Fruit fly (Drosophila melanogaster) whole organism, embryonic: ENCODE measurements around the gene CG34327.

Experiments used
- Adf1 ChIP-seq: fragments of 200-800 bp; sonication (Bioruptor generic); IDR thresholded peaks from 2 replicates; pipeline ENCODE4 v1.3.6; 2022; ENCODE audit warnings: missing biosample characterization, missing genetic modification characterization
- CG10654 ChIP-seq: fragments of 200-800 bp; sonication (Bioruptor generic); optimal IDR thresholded peaks from 2 replicates; lab custom pipeline; 2016; ENCODE audit warnings: missing biosample characterization, missing genetic modification characterization
- CG12155 ChIP-seq: fragments of 200-800 bp; sonication (Bioruptor generic); optimal IDR thresholded peaks from 3 replicates; lab custom pipeline; 2016; ENCODE audit warnings: missing biosample characterization, missing genetic modification characterization
- CG13296 ChIP-seq: fragments of 200-800 bp; sonication (Bioruptor generic); optimal IDR thresholded peaks from 3 replicates; lab custom pipeline; 2018; ENCODE audit warnings: missing biosample characterization, mild to moderate bottlenecking, missing genetic modification characterization
- CG14014 ChIP-seq: fragments of 200-800 bp; sonication (Bioruptor generic); IDR thresholded peaks from 2 replicates; pipeline ENCODE4 v1.3.6; 2022; ENCODE audit warnings: missing biosample characterization, missing genetic modification characterization
- CG14860 ChIP-seq: fragments of 200-800 bp; sonication (Bioruptor generic); IDR thresholded peaks from 3 replicates; pipeline ENCODE4 v1.3.6; 2022; ENCODE audit warnings: missing biosample characterization, missing genetic modification characterization; ENCODE audit not compliant: partially characterized antibody
- CG15269 ChIP-seq: fragments of 200-800 bp; sonication (Bioruptor generic); optimal IDR thresholded peaks from 2 replicates; lab custom pipeline; 2018; ENCODE audit warnings: missing biosample characterization, mild to moderate bottlenecking, missing genetic modification characterization, moderate library complexity
- CG17186 ChIP-seq: fragments of 200-800 bp; sonication (Bioruptor generic); optimal IDR thresholded peaks from 3 replicates; lab custom pipeline; 2017; ENCODE audit warnings: missing biosample characterization, missing genetic modification reagents, missing genetic modification characterization
- CG17802 ChIP-seq: fragments of 200-800 bp; sonication (Bioruptor generic); optimal IDR thresholded peaks from 2 replicates; lab custom pipeline; 2018; ENCODE audit warnings: missing biosample characterization, mild to moderate bottlenecking, missing genetic modification characterization, moderate library complexity
- CG1832 ChIP-seq: fragments of 200-800 bp; sonication (Bioruptor generic); optimal IDR thresholded peaks from 2 replicates; lab custom pipeline; 2017; ENCODE audit warnings: missing biosample characterization, mild to moderate bottlenecking, missing genetic modification characterization, inconsistent platforms
- CG2678 ChIP-seq: fragments of 200-800 bp; sonication (Bioruptor generic); optimal IDR thresholded peaks from 3 replicates; lab custom pipeline; 2019; ENCODE audit warnings: missing biosample characterization, mild to moderate bottlenecking, missing genetic modification characterization, moderate library complexity
- CG2712 ChIP-seq: fragments of 200-800 bp; optimal IDR thresholded peaks from 3 replicates; lab custom pipeline; 2019; ENCODE audit warnings: missing biosample characterization, mild to moderate bottlenecking, missing genetic modification characterization, moderate library complexity
- CG2889 ChIP-seq: fragments of 200-800 bp; sonication (Bioruptor generic); IDR thresholded peaks from 3 replicates; pipeline ENCODE4 v1.3.6; 2022; ENCODE audit warnings: missing biosample characterization, missing genetic modification characterization
- CG32532 ChIP-seq: fragments of 200-800 bp; sonication (Bioruptor generic); IDR thresholded peaks from 2 replicates; pipeline ENCODE4 v1.3.6; 2022; ENCODE audit warnings: missing biosample characterization, missing genetic modification characterization
- CG3995 ChIP-seq: fragments of 200-800 bp; sonication (Bioruptor generic); optimal IDR thresholded peaks from 3 replicates; lab custom pipeline; 2016; ENCODE audit warnings: missing biosample characterization, missing genetic modification characterization
- CG4424 ChIP-seq: fragments of 200-800 bp; sonication (Bioruptor generic); optimal IDR thresholded peaks from 3 replicates; lab custom pipeline; 2016; ENCODE audit warnings: missing biosample characterization, missing genetic modification characterization
- CG4730 ChIP-seq: fragments of 200-800 bp; sonication (Bioruptor generic); IDR thresholded peaks from 2 replicates; pipeline ENCODE4 v1.3.6; 2022; ENCODE audit warnings: missing biosample characterization, missing genetic modification characterization
- CG6254 ChIP-seq: fragments of 200-800 bp; sonication (Bioruptor generic); optimal IDR thresholded peaks from 3 replicates; lab custom pipeline; 2017; ENCODE audit warnings: mild to moderate bottlenecking, missing biosample characterization, missing genetic modification reagents, missing genetic modification characterization
- CG7556 ChIP-seq: fragments of 200-800 bp; sonication (Bioruptor generic); optimal IDR thresholded peaks from 2 replicates; lab custom pipeline; 2017; ENCODE audit warnings: missing biosample characterization, mild to moderate bottlenecking, missing genetic modification characterization
- CG7745 ChIP-seq: fragments of 200-800 bp; sonication (Bioruptor generic); optimal IDR thresholded peaks from 2 replicates; lab custom pipeline; 2018; ENCODE audit warnings: missing biosample characterization, mild to moderate bottlenecking, missing genetic modification characterization, moderate library complexity
- CG7786 ChIP-seq: fragments of 200-800 bp; sonication (Bioruptor generic); optimal IDR thresholded peaks from 2 replicates; lab custom pipeline; 2016; ENCODE audit warnings: missing biosample characterization, missing genetic modification characterization
- CG8359 ChIP-seq: fragments of 200-800 bp; sonication (Bioruptor generic); optimal IDR thresholded peaks from 2 replicates; lab custom pipeline; 2017; ENCODE audit warnings: missing biosample characterization, mild to moderate bottlenecking, missing genetic modification characterization, borderline replicate concordance
- CG8924 ChIP-seq: fragments of 200-800 bp; optimal IDR thresholded peaks from 3 replicates; lab custom pipeline; 2019; ENCODE audit warnings: missing biosample characterization, mild to moderate bottlenecking, missing genetic modification characterization, moderate library complexity
- CrebB ChIP-seq: fragments of 200-800 bp; sonication (Bioruptor generic); optimal IDR thresholded peaks from 3 replicates; lab custom pipeline; 2018; ENCODE audit warnings: missing biosample characterization, mild to moderate bottlenecking, missing genetic modification characterization
- Dad ChIP-seq: fragments of 200-800 bp; sonication (Bioruptor generic); optimal IDR thresholded peaks from 3 replicates; lab custom pipeline; 2016; ENCODE audit warnings: missing biosample characterization, missing genetic modification characterization
- Dek ChIP-seq: fragments of 200-800 bp; sonication (Bioruptor generic); optimal IDR thresholded peaks from 3 replicates; lab custom pipeline; 2019; ENCODE audit warnings: missing biosample characterization, mild to moderate bottlenecking, missing genetic modification characterization, moderate library complexity
- Dip3 ChIP-seq: fragments of 200-800 bp; sonication (Bioruptor generic); optimal IDR thresholded peaks from 3 replicates; lab custom pipeline; 2016; ENCODE audit warnings: missing biosample characterization, missing genetic modification characterization
- H2.0 ChIP-seq: fragments of 200-800 bp; sonication (Bioruptor generic); IDR thresholded peaks from 2 replicates; pipeline ENCODE4 v1.3.6; 2022; ENCODE audit warnings: missing biosample characterization, missing genetic modification characterization
- HLH54F ChIP-seq: fragments of 200-800 bp; sonication (Bioruptor generic); optimal IDR thresholded peaks from 3 replicates; lab custom pipeline; 2016; ENCODE audit warnings: missing biosample characterization, missing genetic modification characterization
- Hmx ChIP-seq: fragments of 200-800 bp; sonication (Bioruptor generic); optimal IDR thresholded peaks from 2 replicates; lab custom pipeline; 2016; ENCODE audit warnings: missing biosample characterization, missing genetic modification characterization
- Hr39 ChIP-seq: fragments of >200 bp; optimal IDR thresholded peaks from 2 replicates; lab custom pipeline; 2017
- MESR4 ChIP-seq: fragments of 200-800 bp; sonication (Bioruptor generic); optimal IDR thresholded peaks from 2 replicates; lab custom pipeline; 2018; ENCODE audit warnings: missing biosample characterization, mild to moderate bottlenecking, missing genetic modification characterization, moderate library complexity
- MTF-1 ChIP-seq: fragments of 200-800 bp; sonication (Bioruptor generic); optimal IDR thresholded peaks from 2 replicates; lab custom pipeline; 2018; ENCODE audit warnings: missing biosample characterization, mild to moderate bottlenecking, missing genetic modification characterization, borderline replicate concordance
- Meics ChIP-seq: fragments of 200-800 bp; sonication (Bioruptor generic); optimal IDR thresholded peaks from 2 replicates; lab custom pipeline; 2017; ENCODE audit warnings: missing biosample characterization, mild to moderate bottlenecking, missing genetic modification characterization
- Nf-YA ChIP-seq: fragments of 200-800 bp; sonication (Bioruptor generic); IDR thresholded peaks from 2 replicates; pipeline ENCODE4 v1.3.6; 2022; ENCODE audit warnings: missing biosample characterization, missing genetic modification characterization
- Ptx1 ChIP-seq: fragments of 200-800 bp; sonication (Bioruptor generic); IDR thresholded peaks from 2 replicates; pipeline ENCODE4 v1.3.6; 2022; ENCODE audit warnings: missing biosample characterization, missing genetic modification characterization
- Six4 ChIP-seq: fragments of 200-800 bp; sonication (Bioruptor generic); optimal IDR thresholded peaks from 2 replicates; lab custom pipeline; 2016; ENCODE audit warnings: missing biosample characterization, missing genetic modification characterization
- Spps ChIP-seq: fragments of 200-800 bp; sonication (Bioruptor generic); optimal IDR thresholded peaks from 2 replicates; lab custom pipeline; 2018; ENCODE audit warnings: missing biosample characterization, mild to moderate bottlenecking, missing genetic modification characterization
- Ssrp ChIP-seq: fragments of 200-800 bp; sonication (Bioruptor generic); optimal IDR thresholded peaks from 2 replicates; lab custom pipeline; 2018; ENCODE audit warnings: missing biosample characterization, mild to moderate bottlenecking, missing genetic modification characterization, moderate library complexity
- Xbp1 ChIP-seq: fragments of 200-800 bp; sonication (Bioruptor generic); optimal IDR thresholded peaks from 3 replicates; lab custom pipeline; 2016; ENCODE audit warnings: missing biosample characterization, mild to moderate bottlenecking, missing genetic modification characterization
- bsh ChIP-seq, 2 experiments: fragments of 200-800 bp; sonication (Bioruptor generic); optimal IDR thresholded peaks; 2 replicates each; lab custom pipeline; 2017 to 2018; ENCODE audit warnings: mild to moderate bottlenecking in 2 of 2, missing biosample characterization in 2 of 2, missing genetic modification characterization in 2 of 2, moderate library complexity in 1 of 2
- crc ChIP-seq: fragments of 200-800 bp; sonication (Bioruptor generic); optimal IDR thresholded peaks from 2 replicates; lab custom pipeline; 2016; ENCODE audit warnings: missing biosample characterization, missing genetic modification characterization
- fd102C ChIP-seq: fragments of 200-800 bp; sonication (Bioruptor generic); optimal IDR thresholded peaks from 2 replicates; lab custom pipeline; 2018; ENCODE audit warnings: missing biosample characterization, mild to moderate bottlenecking, missing genetic modification characterization, moderate library complexity
- klu ChIP-seq: fragments of 200-800 bp; sonication (Bioruptor generic); IDR thresholded peaks from 2 replicates; pipeline ENCODE4 v1.3.6; 2022; ENCODE audit warnings: missing biosample characterization, missing genetic modification characterization
- knrl ChIP-seq: fragments of 200-800 bp; sonication (Bioruptor generic); IDR thresholded peaks from 3 replicates; pipeline ENCODE4 v1.3.6; 2022; ENCODE audit warnings: missing biosample characterization, missing genetic modification characterization; ENCODE audit not compliant: partially characterized antibody
- prd ChIP-seq, 3 experiments: fragments of >200 bp in 2 of 3; fragments of 200-800 bp in 1 of 3; sonication (Bioruptor generic) in 1 of 3; optimal IDR thresholded peaks in 2 of 3; IDR thresholded peaks in 1 of 3; 2 replicates in 2 of 3; 3 replicates in 1 of 3; pipeline versions ENCODE4 v1.3.6 to Lab custom; 2017 to 2022; ENCODE audit warnings: missing biosample characterization in 1 of 3, missing genetic modification characterization in 1 of 3
- ssp ChIP-seq: fragments of 200-800 bp; sonication (Bioruptor generic); IDR thresholded peaks from 2 replicates; pipeline ENCODE4 v1.3.6; 2022; ENCODE audit warnings: missing biosample characterization, missing genetic modification characterization
- stc ChIP-seq: fragments of 200-800 bp; sonication (Bioruptor generic); IDR thresholded peaks from 2 replicates; pipeline ENCODE4 v1.3.6; 2022; ENCODE audit warnings: missing biosample characterization, missing genetic modification characterization
- sug ChIP-seq: fragments of 200-800 bp; optimal IDR thresholded peaks from 2 replicates; lab custom pipeline; 2019; ENCODE audit warnings: missing biosample characterization, mild to moderate bottlenecking, missing genetic modification characterization, moderate library complexity
- zen2 ChIP-seq: fragments of 200-800 bp; sonication (Bioruptor generic); IDR thresholded peaks from 3 replicates; pipeline ENCODE4 v1.3.6; 2022; ENCODE audit warnings: missing biosample characterization, missing genetic modification characterization; ENCODE audit not compliant: partially characterized antibody
- zfh2 ChIP-seq: fragments of 200-800 bp; sonication (Bioruptor generic); optimal IDR thresholded peaks from 2 replicates; lab custom pipeline; 2016; ENCODE audit warnings: missing biosample characterization, missing genetic modification characterization

CG34327 gene

DNA sequence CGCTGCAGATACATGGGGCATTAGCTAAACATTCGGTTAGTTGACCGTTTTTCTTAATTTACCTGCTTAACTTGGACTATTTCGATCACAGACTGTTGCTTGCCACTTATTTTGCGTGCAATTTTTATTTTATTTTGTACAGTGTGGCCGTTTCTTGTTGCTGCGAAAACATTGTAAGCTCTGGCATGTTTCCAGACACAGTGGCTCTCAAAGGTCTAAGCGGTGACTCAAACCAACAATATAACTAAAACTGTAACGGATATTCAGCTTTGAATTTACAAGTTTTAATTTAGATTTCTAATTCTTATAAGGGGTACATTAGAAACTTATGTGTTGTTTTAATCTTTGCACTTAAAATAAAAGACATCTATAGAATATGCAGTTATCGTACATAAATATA is 25.7 kb upstream of the CG34327 start, which contains the start of gene CG8675 (continued):
- no peak for TF ChIP-seq CG32532
- TF ChIP-seq CG12155 (GFP tag; lab: Kevin White, UChicago) = no peak
- no peak for TF ChIP-seq Xbp1 (GFP tag; lab: Kevin White, UChicago)
- TF ChIP-seq prd (optimal IDR thresholded peaks at IDR 0.05; lab: Kevin White, UChicago) = no peak
- TF ChIP-seq prd (GFP tag; IDR thresholded peaks at IDR 0.05; lab: Robert Waterston, UW) = no peak
- no peak for TF ChIP-seq Six4
- TF ChIP-seq CG14014 = no peak
- no peak for TF ChIP-seq Dip3
- TF ChIP-seq bsh (GFP tag; optimal IDR thresholded peaks at IDR 0.05; lab: Kevin White, UChicago) = no peak
- no peak for TF ChIP-seq CrebB (tag; lab: Kevin White, UChicago)
- no peak for TF ChIP-seq fd102C
- TF ChIP-seq CG15269 (tag; lab: Kevin White, UChicago) = no peak
- TF ChIP-seq CG10654 (GFP tag; lab: Kevin White, UChicago) = no peak
- peak; percentile 52 for TF ChIP-seq MESR4 (GFP tag; lab: Kevin White, UChicago)
- no peak for TF ChIP-seq Adf1 (GFP tag; lab: Robert Waterston, UW)
- TF ChIP-seq Hmx (GFP tag; lab: Kevin White, UChicago) = no peak
- no peak for TF ChIP-seq Nf-YA
- TF ChIP-seq Ssrp (tag; lab: Kevin White, UChicago) = no peak
- no peak for TF ChIP-seq Meics (GFP tag; lab: Kevin White, UChicago)
- no peak for TF ChIP-seq CG8924 (tag; lab: Kevin White, UChicago)
- no peak for TF ChIP-seq H2.0 (GFP tag; lab: Robert Waterston, UW)
- TF ChIP-seq zen2 (GFP tag; lab: Robert Waterston, UW) = no peak
- no peak for TF ChIP-seq CG4730
- no peak for TF ChIP-seq zfh2 (GFP tag; lab: Kevin White, UChicago)
- TF ChIP-seq MTF-1 (GFP tag; lab: Kevin White, UChicago) = no peak
- TF ChIP-seq CG14860 (GFP tag; lab: Robert Waterston, UW) = no peak
- no peak for TF ChIP-seq CG7745 (tag; lab: Kevin White, UChicago)
- TF ChIP-seq CG17186 (GFP tag; lab: Kevin White, UChicago) = peak; percentile 17
- TF ChIP-seq Hr39 (lab: Kevin White, UChicago) = no peak
- TF ChIP-seq CG2712 (tag; lab: Kevin White, UChicago) = peak; percentile 16
- TF ChIP-seq klu = no peak
- TF ChIP-seq Spps (tag; lab: Kevin White, UChicago) = no peak
- no peak for TF ChIP-seq CG7556 (GFP tag; lab: Kevin White, UChicago)
- TF ChIP-seq ssp (GFP tag; lab: Robert Waterston, UW) = no peak
- TF ChIP-seq HLH54F (GFP tag; lab: Kevin White, UChicago) = no peak
- TF ChIP-seq CG2678 (tag; lab: Kevin White, UChicago) = no peak
- no peak for TF ChIP-seq CG2889 (GFP tag; lab: Robert Waterston, UW)
- TF ChIP-seq CG7786 (GFP tag; lab: Kevin White, UChicago) = no peak
- no peak for TF ChIP-seq CG13296 (GFP tag; lab: Kevin White, UChicago)
- no peak for TF ChIP-seq stc
- TF ChIP-seq Ptx1 (GFP tag; lab: Robert Waterston, UW) = no peak
- no peak for TF ChIP-seq CG8359 (GFP tag; lab: Kevin White, UChicago)
- no peak for TF ChIP-seq CG4424 (GFP tag; lab: Kevin White, UChicago)
- no peak for TF ChIP-seq Dad (GFP tag; lab: Kevin White, UChicago)
- no peak for TF ChIP-seq CG3995 (GFP tag; lab: Kevin White, UChicago)
- TF ChIP-seq sug (tag; lab: Kevin White, UChicago) = no peak
- no peak for TF ChIP-seq Dek (tag; lab: Kevin White, UChicago)
- TF ChIP-seq crc (GFP tag; lab: Kevin White, UChicago) = no peak
- no peak for TF ChIP-seq CG6254 (GFP tag; lab: Kevin White, UChicago)
- TF ChIP-seq knrl (GFP tag; lab: Robert Waterston, UW) = peak; percentile 46; the same call in 2 of the 3 replicates
- no peak for TF ChIP-seq CG1832
- TF ChIP-seq CG17802 = no peak
